Worm (Caenorhabditis elegans): ENCODE measurements around the gene F33D4.4.

F33D4.4 gene

DNA sequence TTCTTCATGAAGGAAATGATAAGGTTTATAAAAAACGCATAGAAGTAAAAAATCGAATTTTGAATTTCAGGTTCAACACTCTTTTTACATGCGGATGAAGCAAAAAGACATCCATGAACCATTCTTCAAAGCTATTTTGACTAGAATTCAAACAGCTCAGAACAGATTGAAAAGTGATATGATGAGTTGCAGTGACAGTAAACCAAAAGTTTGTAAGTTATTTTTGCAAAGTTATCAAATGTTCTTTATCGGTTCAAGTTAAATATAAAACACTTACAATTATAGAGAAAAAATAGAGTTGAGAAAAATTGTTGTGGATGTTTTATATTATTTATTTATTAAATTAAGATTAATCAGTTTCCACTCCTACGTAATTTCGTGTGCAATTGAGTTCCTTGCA is 14.3 kb downstream of the F33D4.4 start:
- no peak for TF ChIP-seq mab-5 (tag; optimal IDR thresholded peaks at IDR 0.05)
- no peak for TF ChIP-seq nhr-237 (tag; optimal IDR thresholded peaks at IDR 0.05)
- TF ChIP-seq nhr-12 (tag; optimal IDR thresholded peaks at IDR 0.05), result no peak
- TF ChIP-seq sem-2 (GFP tag; optimal IDR thresholded peaks at IDR 0.05), result no peak
- no peak for TF ChIP-seq unc-120 (tag; optimal IDR thresholded peaks at IDR 0.05; ENCODE audit: poor library complexity, severe bottlenecking)
- TF ChIP-seq nhr-2 (tag; optimal IDR thresholded peaks at IDR 0.05), result no peak
- no peak for TF ChIP-seq mls-2 (tag; optimal IDR thresholded peaks at IDR 0.05)
- no peak for TF ChIP-seq ham-2 (GFP tag; optimal IDR thresholded peaks at IDR 0.05)
- no peak for TF ChIP-seq lsy-2 (tag; optimal IDR thresholded peaks at IDR 0.05)
- no peak for TF ChIP-seq cnd-1 (tag; optimal IDR thresholded peaks at IDR 0.05)
- TF ChIP-seq sptf-1 (tag; optimal IDR thresholded peaks at IDR 0.05), result no peak
- TF ChIP-seq nhr-76 (tag; optimal IDR thresholded peaks at IDR 0.05), result no peak
- TF ChIP-seq unc-62 (GFP tag; optimal IDR thresholded peaks at IDR 0.05), result no peak
- TF ChIP-seq unc-39 (tag; optimal IDR thresholded peaks at IDR 0.05), result no peak
- TF ChIP-seq nhr-28 (tag; optimal IDR thresholded peaks at IDR 0.05), result no peak
- TF ChIP-seq elt-1 (tag; optimal IDR thresholded peaks at IDR 0.05; ENCODE audit: borderline replicate concordance, insufficient read depth), result no peak
- no peak for TF ChIP-seq hlh-1 (tag; optimal IDR thresholded peaks at IDR 0.05)
- TF ChIP-seq ces-1 (GFP tag; optimal IDR thresholded peaks at IDR 0.05), result no peak

DNA sequence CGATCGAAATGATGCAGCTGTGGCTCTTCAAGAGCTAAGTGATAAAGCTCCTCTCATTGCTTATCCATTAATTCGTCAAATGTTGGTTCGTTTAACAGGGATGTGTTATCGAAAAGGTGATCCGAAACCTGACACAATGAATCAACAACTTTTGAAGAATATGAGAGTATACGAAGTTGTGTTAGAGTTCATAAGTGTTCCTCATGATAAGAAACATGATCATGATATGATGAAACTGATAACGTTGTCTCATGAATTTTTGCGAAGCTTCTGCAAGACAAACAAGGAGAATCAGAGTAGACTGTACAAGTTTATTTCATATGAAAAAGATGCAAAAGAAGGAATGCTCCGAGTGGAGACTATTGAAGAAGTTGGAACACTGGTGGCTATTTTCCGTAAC is 17.4 kb downstream of the F33D4.4 start:
- TF ChIP-seq unc-120 (tag; optimal IDR thresholded peaks at IDR 0.05; ENCODE audit: poor library complexity, severe bottlenecking), result no peak
- no peak for TF ChIP-seq nhr-237 (tag; optimal IDR thresholded peaks at IDR 0.05)
- no peak for TF ChIP-seq zip-8 (tag; optimal IDR thresholded peaks at IDR 0.05)

DNA sequence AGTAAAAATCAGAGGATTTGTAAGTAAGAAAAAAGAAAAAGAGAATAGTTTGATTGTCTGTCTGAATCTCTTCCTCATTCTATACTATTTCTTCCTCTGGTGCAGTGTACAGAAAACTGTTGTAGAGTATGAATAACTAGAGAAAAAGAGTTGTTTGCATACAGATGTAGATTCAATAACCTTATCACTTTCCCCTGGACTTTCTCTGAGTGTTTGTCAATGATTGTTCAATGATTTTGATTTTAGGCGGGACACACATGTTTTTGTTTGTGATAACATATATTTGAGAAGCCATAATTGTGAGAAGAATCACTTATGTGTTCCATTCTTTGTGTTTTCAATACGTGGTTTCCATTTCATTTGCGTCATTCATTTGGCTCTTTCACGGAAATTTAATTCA is 27.6 kb downstream of the F33D4.4 start:
- TF ChIP-seq blmp-1 (tag; optimal IDR thresholded peaks at IDR 0.05), result no peak
- no peak for TF ChIP-seq ham-2 (GFP tag; optimal IDR thresholded peaks at IDR 0.05)
- no peak for TF ChIP-seq elt-1 (tag; optimal IDR thresholded peaks at IDR 0.05; ENCODE audit: borderline replicate concordance, insufficient read depth)
- TF ChIP-seq nhr-12 (tag; optimal IDR thresholded peaks at IDR 0.05), result no peak
- no peak for TF ChIP-seq M03D4.4 (tag; optimal IDR thresholded peaks at IDR 0.05)
- no peak for TF ChIP-seq nhr-76 (tag; optimal IDR thresholded peaks at IDR 0.05)
- TF ChIP-seq nhr-28 (tag; optimal IDR thresholded peaks at IDR 0.05), result no peak
- TF ChIP-seq ceh-39 (tag; optimal IDR thresholded peaks at IDR 0.05), result no peak

DNA sequence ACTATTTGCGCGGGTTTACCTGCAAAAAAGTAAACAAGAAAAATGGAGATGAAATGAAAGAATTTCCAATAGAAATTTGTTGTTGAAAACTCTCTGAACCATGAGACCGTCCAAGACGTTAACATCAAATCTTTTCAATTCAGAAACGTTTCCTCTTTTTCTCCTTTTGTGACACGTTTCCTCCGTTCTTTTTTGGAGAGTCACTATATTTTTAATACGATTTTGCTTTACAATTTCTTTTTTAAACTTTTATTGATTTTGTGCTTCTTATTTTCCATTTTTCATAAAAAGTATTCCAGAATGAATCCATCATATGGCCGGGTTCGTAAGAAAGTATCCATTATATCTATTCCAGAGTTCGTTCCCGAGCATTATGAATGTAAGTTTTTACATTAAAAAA is 31.8 kb downstream of the F33D4.4 start, which contains the start of gene itr-1:
TSS of gene itr-1 (plus strand) at position 301 of the 400 bp plus-strand sequence.
- no peak for TF ChIP-seq lin-13 (tag; optimal IDR thresholded peaks at IDR 0.05)
- TF ChIP-seq ham-2 (GFP tag; optimal IDR thresholded peaks at IDR 0.05), result no peak
- TF ChIP-seq nhr-76 (tag; optimal IDR thresholded peaks at IDR 0.05), result no peak
- TF ChIP-seq blmp-1 (tag; optimal IDR thresholded peaks at IDR 0.05), result no peak
- no peak for TF ChIP-seq ceh-43 (GFP tag; optimal IDR thresholded peaks at IDR 0.05)
- no peak for TF ChIP-seq lsy-2 (tag; optimal IDR thresholded peaks at IDR 0.05)
- no peak for TF ChIP-seq ces-1 (GFP tag; optimal IDR thresholded peaks at IDR 0.05)
- TF ChIP-seq unc-120 (tag; optimal IDR thresholded peaks at IDR 0.05; ENCODE audit: poor library complexity, severe bottlenecking), result no peak
- TF ChIP-seq drap-1 (GFP tag; optimal IDR thresholded peaks at IDR 0.05), result no peak
- no peak for TF ChIP-seq nhr-28 (tag; optimal IDR thresholded peaks at IDR 0.05)
- TF ChIP-seq lin-32 (GFP tag; optimal IDR thresholded peaks at IDR 0.05), result no peak
- no peak for TF ChIP-seq pha-4 (tag; optimal IDR thresholded peaks at IDR 0.05)
- TF ChIP-seq mep-1 (tag; optimal IDR thresholded peaks at IDR 0.05), result no peak
- TF ChIP-seq unc-39 (tag; optimal IDR thresholded peaks at IDR 0.05), result no peak
- no peak for TF ChIP-seq M03D4.4 (tag; optimal IDR thresholded peaks at IDR 0.05)
- TF ChIP-seq sptf-1 (tag; optimal IDR thresholded peaks at IDR 0.05), result no peak
- TF ChIP-seq zip-8 (tag; optimal IDR thresholded peaks at IDR 0.05), result no peak

DNA sequence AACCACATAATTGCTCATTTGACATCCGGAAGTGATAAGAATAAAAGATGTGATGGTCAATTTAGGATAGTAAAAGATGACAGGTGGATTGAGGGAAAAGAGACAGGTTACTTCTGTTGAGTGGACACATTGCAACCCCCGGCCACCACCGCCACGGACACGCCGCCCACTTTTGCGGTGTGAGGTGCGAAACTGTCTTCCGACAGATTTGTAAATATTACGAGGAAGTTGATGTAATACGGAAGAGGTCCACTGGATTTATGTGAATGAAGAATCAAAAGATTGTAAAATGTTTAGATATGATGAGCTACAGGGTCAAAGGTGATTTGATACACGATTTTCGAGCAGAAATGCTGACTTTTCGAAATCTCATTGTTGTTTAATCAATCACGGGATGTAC is 33.8 kb downstream of the F33D4.4 start, which contains the start of gene C08G9.2:
TSS of gene C08G9.2 (minus strand) at position 101 of the 400 bp plus-strand sequence.
- TF ChIP-seq unc-39 (tag; optimal IDR thresholded peaks at IDR 0.05) (no peak), ham-2 (GFP tag; optimal IDR thresholded peaks at IDR 0.05) (no peak), mab-5 (tag; optimal IDR thresholded peaks at IDR 0.05) (no peak), nhr-237 (tag; optimal IDR thresholded peaks at IDR 0.05) (no peak), cnd-1 (tag; optimal IDR thresholded peaks at IDR 0.05) (no peak), ces-1 (GFP tag; optimal IDR thresholded peaks at IDR 0.05) (no peak), nhr-76 (tag; optimal IDR thresholded peaks at IDR 0.05) (no peak), snpc-4 (tag; optimal IDR thresholded peaks at IDR 0.05) (no peak), bed-3 (GFP tag; optimal IDR thresholded peaks at IDR 0.05) (no peak), tbx-8 (GFP tag; optimal IDR thresholded peaks at IDR 0.05) (no peak), unc-62 (GFP tag; optimal IDR thresholded peaks at IDR 0.05) (no peak)

All from whole organism, mixed stage, embryonic.